Worm (Caenorhabditis elegans) whole organism, late embryonic: ENCODE results near the gene atp-2.

Experiments used
- ceh-14 ChIP-seq: sonication (generic microtip); optimal IDR thresholded peaks from 2 replicates; lab custom pipeline; 2016; ENCODE audit warnings: missing genotype, missing genetic modification characterization, missing compliant biosample characterization
- ceh-31 ChIP-seq: sonication (generic microtip); optimal IDR thresholded peaks from 2 replicates; lab custom pipeline; 2016; ENCODE audit warnings: missing genetic modification characterization, missing compliant biosample characterization
- ceh-34 ChIP-seq: sonication (generic microtip); optimal IDR thresholded peaks from 2 replicates; lab custom pipeline; 2016; ENCODE audit warnings: mild to moderate bottlenecking, missing genetic modification characterization, missing compliant biosample characterization
- ceh-48 ChIP-seq: sonication (generic microtip); optimal IDR thresholded peaks from 2 replicates; lab custom pipeline; 2016; ENCODE audit warnings: missing genetic modification characterization, inconsistent platforms, missing compliant biosample characterization
- che-1 ChIP-seq: sonication (generic microtip); optimal IDR thresholded peaks from 2 replicates; lab custom pipeline; 2016; ENCODE audit warnings: mild to moderate bottlenecking, missing genetic modification characterization, missing compliant biosample characterization
- elt-2 ChIP-seq: sonication (generic microtip); optimal IDR thresholded peaks from 2 replicates; lab custom pipeline; 2016; ENCODE audit warnings: missing genetic modification reagents, missing genetic modification characterization, missing compliant biosample characterization
- fkh-6 ChIP-seq: sonication (generic microtip); optimal IDR thresholded peaks from 2 replicates; lab custom pipeline; 2016; ENCODE audit warnings: missing genetic modification characterization, missing compliant biosample characterization
- madf-2 ChIP-seq: sonication (generic microtip); optimal IDR thresholded peaks from 2 replicates; lab custom pipeline; 2017; ENCODE audit warnings: missing genetic modification characterization, missing compliant biosample characterization
- nfya-1 ChIP-seq: sonication (generic microtip); optimal IDR thresholded peaks from 2 replicates; lab custom pipeline; 2017; ENCODE audit warnings: missing genetic modification characterization, mild to moderate bottlenecking, missing compliant biosample characterization, antibody characterized with exemption, moderate library complexity
- odd-2 ChIP-seq: sonication (generic microtip); optimal IDR thresholded peaks from 2 replicates; lab custom pipeline; 2017; ENCODE audit warnings: antibody characterized with exemption, mild to moderate bottlenecking, missing genetic modification characterization, missing compliant biosample characterization
- pha-4 ChIP-seq: fragments of 150-350 bp; optimal IDR thresholded peaks from 2 replicates; lab custom pipeline; 2018; ENCODE audit warnings: missing biosample characterization, missing genetic modification reagents, missing genetic modification characterization
- unc-42 ChIP-seq: sonication (generic microtip); optimal IDR thresholded peaks from 2 replicates; lab custom pipeline; 2016; ENCODE audit warnings: missing genotype, missing genetic modification characterization, missing compliant biosample characterization
- unc-55 ChIP-seq: sonication (generic microtip); optimal IDR thresholded peaks from 2 replicates; lab custom pipeline; 2017; ENCODE audit warnings: missing biosample characterization, missing genetic modification reagents, missing genetic modification characterization

Gene atp-2

DNA sequence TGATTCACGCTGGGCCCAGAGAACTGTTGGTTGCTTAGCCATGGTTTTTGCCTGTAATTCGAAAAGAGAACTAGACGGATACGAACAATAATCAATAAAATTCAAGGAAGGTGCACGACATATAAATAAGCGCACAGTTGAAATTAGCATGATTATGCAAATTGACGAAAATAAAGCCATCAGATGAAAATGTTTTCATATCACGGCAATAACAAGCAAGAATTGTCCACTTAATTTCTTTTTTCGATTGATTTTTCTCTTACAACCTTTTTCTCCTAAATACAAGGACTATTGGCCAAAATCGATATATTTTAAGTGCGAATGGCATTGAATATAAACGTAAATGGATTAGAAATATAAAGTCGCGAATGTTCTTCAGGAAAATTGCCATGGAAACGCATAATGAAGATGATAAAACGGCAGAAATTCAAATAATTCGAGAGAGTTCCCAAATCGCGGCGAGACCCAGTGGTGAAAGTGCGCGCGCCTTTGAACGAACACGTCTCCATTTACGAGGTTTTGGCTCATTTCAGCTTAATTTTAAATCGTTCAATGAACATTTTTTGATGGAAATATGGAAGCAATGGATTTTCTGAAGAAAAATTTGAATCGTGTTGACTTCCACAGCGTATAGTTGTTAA lies 46.6 kb downstream of the atp-2 start, which contains the start of the genes daf-41 and toc-1:
daf-41 (minus strand) TSS at position 51 of the 641 bp plus-strand sequence.
toc-1 (plus strand) TSS at position 537 of the 641 bp plus-strand sequence.
- TF ChIP-seq che-1 (tag; lab: Kevin White, UChicago) (no peak), ceh-48 (peak; percentile 4), madf-2 (tag; lab: Kevin White, UChicago) (no peak), pha-4 (tag; lab: Kevin White, UChicago) (no peak), ceh-31 (tag; lab: Kevin White, UChicago) (peak; percentile 44), ceh-14 (tag; lab: Kevin White, UChicago) (peak; percentile 49), ceh-34 (peak; percentile 18), unc-42 (tag; lab: Kevin White, UChicago) (peak; percentile 22), nfya-1 (peak; percentile 23), unc-55 (GFP tag; lab: Kevin White, UChicago) (peak; percentile 22), fkh-6 (no peak), elt-2 (tag; lab: Kevin White, UChicago) (no peak)

DNA sequence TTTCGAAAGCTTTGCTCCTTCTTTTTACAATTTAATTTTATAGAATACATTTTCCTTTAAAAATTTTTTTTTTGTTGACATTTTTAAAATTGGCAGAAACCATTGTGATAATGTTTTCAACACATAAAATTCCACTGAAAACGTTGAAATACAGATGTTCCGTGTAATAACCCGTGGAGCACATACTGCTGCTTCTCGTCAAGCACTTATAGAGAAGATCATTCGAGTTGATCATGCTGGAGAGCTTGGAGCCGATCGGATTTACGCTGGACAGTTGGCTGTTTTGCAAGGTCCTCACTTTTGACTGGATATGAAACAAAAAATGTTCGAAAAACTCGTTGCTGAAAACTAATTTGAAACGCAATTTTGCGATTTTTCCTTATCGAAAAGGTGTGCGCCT lies 49.5 kb downstream of the atp-2 start, which contains the start of gene clk-1:
clk-1 (plus strand) TSS at position 155 of the 400 bp plus-strand sequence.
- TF ChIP-seq odd-2 (tag; lab: Kevin White, UChicago): no peak
